Worm (Caenorhabditis elegans): ENCODE measurements around the gene rml-1.

Gene rml-1

ce11 chrIII:13717505-13717904 lies 50.4 kb downstream of the rml-1 start (continued):
- TF ChIP-seq efl-1 (GFP tag; optimal IDR thresholded peaks at IDR 0.05): no peak
- TF ChIP-seq somi-1 (GFP tag; optimal IDR thresholded peaks at IDR 0.05): no peak
- no peak for TF ChIP-seq ztf-25 (GFP tag; IDR thresholded peaks at IDR 0.05)
- no peak for TF ChIP-seq B0336.3 (GFP tag; IDR thresholded peaks at IDR 0.05)
- no peak for TF ChIP-seq tbx-9 (tag; optimal IDR thresholded peaks at IDR 0.05; ENCODE audit: borderline replicate concordance)
- TF ChIP-seq tbp1 (GFP tag; optimal IDR thresholded peaks at IDR 0.05): no peak
- TF ChIP-seq nhr-179 (tag; optimal IDR thresholded peaks at IDR 0.05): no peak
- no peak for TF ChIP-seq egl-18 (GFP tag; IDR thresholded peaks at IDR 0.05)
- TF ChIP-seq gei-17 (GFP tag; optimal IDR thresholded peaks at IDR 0.05): no peak
- TF ChIP-seq pbrm-1 (GFP tag; IDR thresholded peaks at IDR 0.05): 0 out of 2 replicates have a peak, but pooled peaks have one; percentile 35
- peak; percentile 65 for TF ChIP-seq zfh-2 (GFP tag; conservative IDR thresholded peaks at IDR 0.05)
- TF ChIP-seq mel-28 (tag; optimal IDR thresholded peaks at IDR 0.05; ENCODE audit: borderline replicate concordance): no peak
- TF ChIP-seq F37B4.10 (GFP tag; IDR thresholded peaks at IDR 0.05): no peak
- TF ChIP-seq F55B11.4 (tag; optimal IDR thresholded peaks at IDR 0.05; ENCODE audit: borderline replicate concordance, insufficient read depth): no peak
- no peak for TF ChIP-seq F57C9.4 (tag; optimal IDR thresholded peaks at IDR 0.05)
- TF ChIP-seq ceh-58 (GFP tag; IDR thresholded peaks at IDR 0.05): no peak
- no peak for TF ChIP-seq B0019.2 (GFP tag; conservative IDR thresholded peaks at IDR 0.05)
- no peak for TF ChIP-seq D2030.7 (GFP tag; IDR thresholded peaks at IDR 0.05)
- TF ChIP-seq ztf-26 (tag; optimal IDR thresholded peaks at IDR 0.05): no peak
- TF ChIP-seq unc-62 (GFP tag; optimal IDR thresholded peaks at IDR 0.05): no peak
- peak; percentile 41 for TF ChIP-seq ceh-27 (GFP tag; optimal IDR thresholded peaks at IDR 0.05)
- TF ChIP-seq snpc-1.1 (tag; optimal IDR thresholded peaks at IDR 0.05; ENCODE audit: insufficient read depth): no peak
- TF ChIP-seq attf-5 (GFP tag; optimal IDR thresholded peaks at IDR 0.05): peak; percentile 10
- peak; percentile 31; the same call in 1 of the 2 replicates for TF ChIP-seq mcd-1 (GFP tag; IDR thresholded peaks at IDR 0.05)
- no peak for TF ChIP-seq F10E7.11 (tag; optimal IDR thresholded peaks at IDR 0.05)
- TF ChIP-seq rcor-1 (GFP tag; IDR thresholded peaks at IDR 0.05): 0 out of 2 replicates have a peak, but pooled peaks have one; percentile 39
- TF ChIP-seq K11D2.4 (GFP tag; IDR thresholded peaks at IDR 0.05): 0 out of 2 replicates have a peak, but pooled peaks have one; percentile 24
- no peak for TF ChIP-seq T26A5.8 (tag; optimal IDR thresholded peaks at IDR 0.05)
- TF ChIP-seq ztf-6 (GFP tag; IDR thresholded peaks at IDR 0.05): no peak
- TF ChIP-seq unc-130 (GFP tag; optimal IDR thresholded peaks at IDR 0.05): no peak
- peak; percentile 78; the same call in 1 of the 2 replicates for TF ChIP-seq hmg-1.2 (GFP tag; IDR thresholded peaks at IDR 0.05)
- TF ChIP-seq ztf-22 (GFP tag; optimal IDR thresholded peaks at IDR 0.05): no peak
- no peak for TF ChIP-seq F49E8.2 (tag; optimal IDR thresholded peaks at IDR 0.05; ENCODE audit: insufficient read depth)
- TF ChIP-seq Y56A3A.18 (GFP tag; IDR thresholded peaks at IDR 0.05): no peak
- no peak for TF ChIP-seq C06A6.2 (GFP tag; conservative IDR thresholded peaks at IDR 0.05)
- TF ChIP-seq lin-54 (GFP tag; optimal IDR thresholded peaks at IDR 0.05): no peak
- TF ChIP-seq hsf-1 (GFP tag; IDR thresholded peaks at IDR 0.05): no peak
- no peak for TF ChIP-seq madf-3 (GFP tag; IDR thresholded peaks at IDR 0.05)
- TF ChIP-seq ceh-40 (GFP tag; IDR thresholded peaks at IDR 0.05): no peak
- no peak for TF ChIP-seq fkh-3 (tag; optimal IDR thresholded peaks at IDR 0.05)
- TF ChIP-seq mxl-1 (tag; optimal IDR thresholded peaks at IDR 0.05): no peak
- peak; percentile 19 for TF ChIP-seq chd-7 (tag; optimal IDR thresholded peaks at IDR 0.05)
- no peak for TF ChIP-seq pha-4 (tag; optimal IDR thresholded peaks at IDR 0.05)
- no peak for TF ChIP-seq ceh-91 (GFP tag; IDR thresholded peaks at IDR 0.05)
- no peak for TF ChIP-seq snpc-3.4 (tag; optimal IDR thresholded peaks at IDR 0.05)
- no peak for TF ChIP-seq nfya-1 (tag; optimal IDR thresholded peaks at IDR 0.05; ENCODE audit: borderline replicate concordance, insufficient read depth)
- no peak for TF ChIP-seq dox-1 (GFP tag; IDR thresholded peaks at IDR 0.05)
- TF ChIP-seq him-1 (tag; optimal IDR thresholded peaks at IDR 0.05): no peak
- TF ChIP-seq nhr-90 (tag; optimal IDR thresholded peaks at IDR 0.05): no peak
